Worm (Caenorhabditis elegans) whole organism, late embryonic: ENCODE data around the gene Y49F6C.6.

Experiments
- ceh-31 ChIP-seq: sonication (generic microtip); optimal IDR thresholded peaks from 2 replicates; lab custom pipeline; 2016; ENCODE audit warnings: missing genetic modification characterization, missing compliant biosample characterization
- ceh-34 ChIP-seq: sonication (generic microtip); optimal IDR thresholded peaks from 2 replicates; lab custom pipeline; 2016; ENCODE audit warnings: mild to moderate bottlenecking, missing genetic modification characterization, missing compliant biosample characterization
- ets-4 ChIP-seq: sonication (generic microtip); optimal IDR thresholded peaks from 2 replicates; lab custom pipeline; 2016; ENCODE audit warnings: missing genetic modification characterization, missing compliant biosample characterization
- nhr-11 ChIP-seq: fragments of 150-350 bp; optimal IDR thresholded peaks from 2 replicates; lab custom pipeline; 2014; ENCODE audit warnings: missing biosample characterization, missing genetic modification characterization

- TF ChIP-seq ceh-34 (tag; lab: Kevin White, UChicago) (no peak), ceh-31 (no peak), ets-4 (tag; lab: Kevin White, UChicago) (no peak), nhr-11 (tag; lab: Kevin White, UChicago) (no peak)
These were observed 22.1 kb downstream of the Y49F6C.6 start, which contains the start of gene bath-28 for ce11 chrII:3344917-3345316.
